Worm (Caenorhabditis elegans) whole organism, mixed stage, embryonic: ENCODE results near the gene shn-1.
A peak's percentile ranks its signal among the peaks of the same experiment; 100 is the strongest.

ENCODE experiments used
- bed-3 ChIP-seq: fragments of 200-800 bp; sonication (Bioruptor generic); optimal IDR thresholded peaks from 3 replicates; lab custom pipeline; 2018; ENCODE audit warnings: mild to moderate bottlenecking, missing genetic modification characterization, moderate library complexity, missing compliant biosample characterization
- blmp-1 ChIP-seq: fragments of 150-350 bp; optimal IDR thresholded peaks from 2 replicates; lab custom pipeline; 2014; ENCODE audit warnings: missing biosample characterization, missing genetic modification characterization
- ces-1 ChIP-seq: fragments of 150-350 bp; optimal IDR thresholded peaks from 2 replicates; lab custom pipeline; 2014; ENCODE audit warnings: missing biosample characterization, missing genetic modification reagents, missing genetic modification characterization
- cnd-1 ChIP-seq: fragments of 200-800 bp; sonication (Bioruptor generic); optimal IDR thresholded peaks from 2 replicates; lab custom pipeline; 2018; ENCODE audit warnings: mild to moderate bottlenecking, missing genetic modification characterization, missing compliant biosample characterization
- flh-1 ChIP-seq: fragments of 200-800 bp; sonication (Bioruptor generic); optimal IDR thresholded peaks from 2 replicates; lab custom pipeline; 2018; ENCODE audit warnings: mild to moderate bottlenecking, missing genetic modification characterization, moderate library complexity, missing compliant biosample characterization
- lin-13 ChIP-seq: fragments of 150-350 bp; optimal IDR thresholded peaks from 2 replicates; lab custom pipeline; 2014; ENCODE audit warnings: missing biosample characterization, missing genetic modification characterization
- unc-62 ChIP-seq: fragments of 150-350 bp; optimal IDR thresholded peaks from 2 replicates; lab custom pipeline; 2014; ENCODE audit warnings: missing biosample characterization, missing genetic modification reagents, missing genetic modification characterization

The shn-1 gene

ce11 chrII:11335670-11336069 is 55.1 kb downstream of the shn-1 start:
- TF ChIP-seq bed-3 (GFP tag; lab: Kevin White, UChicago): no peak
- no peak for TF ChIP-seq flh-1
- no peak for TF ChIP-seq blmp-1 (tag; lab: Kevin White, UChicago)
- TF ChIP-seq unc-62 (GFP tag; lab: Kevin White, UChicago): no peak
- TF ChIP-seq ces-1 (GFP tag; lab: Kevin White, UChicago): peak; percentile 96
- no peak for TF ChIP-seq lin-13 (tag; lab: Kevin White, UChicago)
- no peak for TF ChIP-seq cnd-1 (tag; lab: Kevin White, UChicago)
